Worm (Caenorhabditis elegans): ENCODE results near the gene F34H10.3.

F34H10.3 gene

ce11 chrX:9584333-9584732 lies 50.5 kb downstream of the F34H10.3 start, which contains the start of gene gpx-5:
gpx-5 (plus strand) TSS chrX:9584668.
- no peak for TF ChIP-seq snpc-1.1 (tag; optimal IDR thresholded peaks at IDR 0.05; ENCODE audit: insufficient read depth)
- no peak for TF ChIP-seq F23B12.7 (tag; optimal IDR thresholded peaks at IDR 0.05; ENCODE audit: insufficient read depth)
- no peak for TF ChIP-seq B0035.1 (tag; optimal IDR thresholded peaks at IDR 0.05)
- no peak for TF ChIP-seq Y95B8A.8 (GFP tag; IDR thresholded peaks at IDR 0.05)
- TF ChIP-seq K11D2.4 (GFP tag; IDR thresholded peaks at IDR 0.05): no peak
- TF ChIP-seq ets-4 (GFP tag; optimal IDR thresholded peaks at IDR 0.05): no peak
- TF ChIP-seq lin-54 (GFP tag; optimal IDR thresholded peaks at IDR 0.05): no peak
- no peak for TF ChIP-seq ztf-25 (GFP tag; IDR thresholded peaks at IDR 0.05)

Data from whole organism, young adult.